Fruit fly (Drosophila melanogaster) whole organism, embryonic: ENCODE measurements around the gene synr.

ENCODE experiments used
- BEAF-32 ChIP-seq: fragments of 200-800 bp; sonication (Bioruptor generic); optimal IDR thresholded peaks from 3 replicates; lab custom pipeline; 2017; ENCODE audit warnings: missing biosample characterization, missing genetic modification characterization, mild to moderate bottlenecking, moderate library complexity, missing genetic modification reagents
- CG10147 ChIP-seq: fragments of 200-800 bp; sonication (Bioruptor generic); optimal IDR thresholded peaks from 2 replicates; lab custom pipeline; 2019; ENCODE audit warnings: missing biosample characterization, mild to moderate bottlenecking, missing genetic modification characterization, moderate library complexity
- CG10321 ChIP-seq: fragments of 200-800 bp; sonication (Bioruptor generic); IDR thresholded peaks from 2 replicates; pipeline ENCODE4 v1.3.6; 2022; ENCODE audit warnings: missing biosample characterization, missing genetic modification characterization
- CG10565 ChIP-seq: fragments of 200-800 bp; sonication (Bioruptor generic); optimal IDR thresholded peaks from 3 replicates; lab custom pipeline; 2016; ENCODE audit warnings: missing biosample characterization, mild to moderate bottlenecking, missing genetic modification characterization
- CG11247 ChIP-seq: fragments of 200-800 bp; sonication (Bioruptor generic); IDR thresholded peaks from 2 replicates; pipeline ENCODE4 v1.3.6; 2022; ENCODE audit warnings: missing biosample characterization, missing genetic modification characterization
- CG12769 ChIP-seq: fragments of 200-800 bp; sonication (Bioruptor generic); optimal IDR thresholded peaks from 2 replicates; lab custom pipeline; 2019; ENCODE audit warnings: missing biosample characterization, mild to moderate bottlenecking, missing genetic modification characterization, moderate library complexity
- CG13894 ChIP-seq: fragments of 200-800 bp; sonication (Bioruptor generic); optimal IDR thresholded peaks from 3 replicates; lab custom pipeline; 2018; ENCODE audit warnings: missing biosample characterization, mild to moderate bottlenecking, missing genetic modification characterization, moderate library complexity
- CG14667 ChIP-seq: fragments of 200-800 bp; sonication (Bioruptor generic); IDR thresholded peaks from 2 replicates; pipeline ENCODE4 v1.3.6; 2022; ENCODE audit warnings: missing biosample characterization, missing genetic modification characterization
- CG14860 ChIP-seq: fragments of 200-800 bp; sonication (Bioruptor generic); IDR thresholded peaks from 3 replicates; pipeline ENCODE4 v1.3.6; 2022; ENCODE audit warnings: missing biosample characterization, missing genetic modification characterization; ENCODE audit not compliant: partially characterized antibody
- CG1529 ChIP-seq: fragments of 200-800 bp; sonication (Bioruptor generic); optimal IDR thresholded peaks from 3 replicates; lab custom pipeline; 2018; ENCODE audit warnings: missing biosample characterization, missing genetic modification characterization
- CG17361 ChIP-seq: fragments of 200-800 bp; sonication (Bioruptor generic); IDR thresholded peaks from 3 replicates; pipeline ENCODE4 v1.3.6; 2022; ENCODE audit warnings: missing biosample characterization, missing genetic modification characterization
- CG17829 ChIP-seq: fragments of 200-800 bp; optimal IDR thresholded peaks from 2 replicates; lab custom pipeline; 2019; ENCODE audit warnings: missing biosample characterization, mild to moderate bottlenecking, missing genetic modification characterization, moderate library complexity
- CG2875 ChIP-seq: fragments of 200-800 bp; sonication (Bioruptor generic); optimal IDR thresholded peaks from 2 replicates; lab custom pipeline; 2017; ENCODE audit warnings: missing biosample characterization, mild to moderate bottlenecking, missing genetic modification characterization, missing genetic modification reagents
- CG33557 ChIP-seq: fragments of 200-800 bp; sonication (Bioruptor generic); optimal IDR thresholded peaks from 2 replicates; lab custom pipeline; 2019; ENCODE audit warnings: missing biosample characterization, mild to moderate bottlenecking, missing genetic modification characterization, moderate library complexity
- CG5180 ChIP-seq: fragments of 200-800 bp; sonication (Bioruptor generic); optimal IDR thresholded peaks from 3 replicates; lab custom pipeline; 2017; ENCODE audit warnings: missing biosample characterization, missing genetic modification characterization, mild to moderate bottlenecking, moderate library complexity, missing genetic modification reagents
- CG7271 ChIP-seq: fragments of 200-800 bp; sonication (Bioruptor generic); optimal IDR thresholded peaks from 2 replicates; lab custom pipeline; 2018; ENCODE audit warnings: missing biosample characterization, mild to moderate bottlenecking, missing genetic modification characterization, moderate library complexity
- CG7357 ChIP-seq: fragments of 200-800 bp; sonication (Bioruptor generic); IDR thresholded peaks from 3 replicates; pipeline ENCODE4 v1.3.6; 2022; ENCODE audit warnings: missing biosample characterization, missing genetic modification characterization
- CG7786 ChIP-seq: fragments of 200-800 bp; sonication (Bioruptor generic); optimal IDR thresholded peaks from 2 replicates; lab custom pipeline; 2016; ENCODE audit warnings: missing biosample characterization, missing genetic modification characterization
- CG7963 ChIP-seq: fragments of 200-800 bp; sonication (Bioruptor generic); IDR thresholded peaks from 3 replicates; pipeline ENCODE4 v1.3.6; 2022; ENCODE audit warnings: missing biosample characterization, missing genetic modification characterization; ENCODE audit not compliant: partially characterized antibody
- CG8359 ChIP-seq: fragments of 200-800 bp; sonication (Bioruptor generic); optimal IDR thresholded peaks from 2 replicates; lab custom pipeline; 2017; ENCODE audit warnings: missing biosample characterization, mild to moderate bottlenecking, missing genetic modification characterization, borderline replicate concordance
- CG8765 ChIP-seq: fragments of 200-800 bp; sonication (Bioruptor generic); IDR thresholded peaks from 2 replicates; pipeline ENCODE4 v1.3.6; 2022; ENCODE audit warnings: missing biosample characterization, missing genetic modification characterization
- CG9932 ChIP-seq: fragments of 200-800 bp; sonication (Bioruptor generic); IDR thresholded peaks from 2 replicates; pipeline ENCODE4 v1.3.6; 2022; ENCODE audit warnings: missing biosample characterization, missing genetic modification characterization
- CTCF ChIP-seq: fragments of 200-800 bp; sonication (Bioruptor generic); optimal IDR thresholded peaks from 2 replicates; lab custom pipeline; 2017; ENCODE audit warnings: missing biosample characterization, mild to moderate bottlenecking, missing genetic modification characterization, moderate library complexity
- Dp ChIP-seq: fragments of 200-800 bp; sonication (Bioruptor generic); optimal IDR thresholded peaks from 2 replicates; lab custom pipeline; 2018; ENCODE audit warnings: missing biosample characterization, mild to moderate bottlenecking, missing genetic modification characterization, moderate library complexity
- Elba2 ChIP-seq: fragments of 200-800 bp; sonication (Bioruptor generic); optimal IDR thresholded peaks from 3 replicates; lab custom pipeline; 2016; ENCODE audit warnings: missing biosample characterization, missing genetic modification characterization
- HLH3B ChIP-seq: fragments of 200-800 bp; sonication (Bioruptor generic); IDR thresholded peaks from 2 replicates; pipeline ENCODE4 v1.3.6; 2022; ENCODE audit warnings: missing biosample characterization, missing genetic modification characterization
- HLHmδ ChIP-seq: fragments of 200-800 bp; sonication (Bioruptor generic); optimal IDR thresholded peaks from 2 replicates; lab custom pipeline; 2018; ENCODE audit warnings: missing biosample characterization, mild to moderate bottlenecking, missing genetic modification characterization, moderate library complexity
- Hr3 ChIP-seq: fragments of 200-800 bp; sonication (Bioruptor generic); optimal IDR thresholded peaks from 3 replicates; lab custom pipeline; 2016; ENCODE audit warnings: missing biosample characterization, missing genetic modification characterization
- Side ChIP-seq: fragments of 200-800 bp; sonication (Bioruptor generic); optimal IDR thresholded peaks from 2 replicates; lab custom pipeline; 2016; ENCODE audit warnings: missing biosample characterization, missing genetic modification characterization
- Sox100B ChIP-seq: fragments of 200-800 bp; sonication (Bioruptor generic); optimal IDR thresholded peaks from 3 replicates; lab custom pipeline; 2018; ENCODE audit warnings: missing biosample characterization, mild to moderate bottlenecking, missing genetic modification characterization
- Sry-β ChIP-seq: fragments of 200-800 bp; sonication (Bioruptor generic); optimal IDR thresholded peaks from 2 replicates; lab custom pipeline; 2018; ENCODE audit warnings: missing biosample characterization, mild to moderate bottlenecking, missing genetic modification characterization, moderate library complexity
- ash1 ChIP-seq: fragments of 200-800 bp; sonication (Bioruptor generic); optimal IDR thresholded peaks from 2 replicates; lab custom pipeline; 2018; ENCODE audit warnings: missing biosample characterization, mild to moderate bottlenecking, missing genetic modification characterization
- caup ChIP-seq: fragments of 200-800 bp; sonication (Bioruptor generic); optimal IDR thresholded peaks from 3 replicates; lab custom pipeline; 2017; ENCODE audit warnings: missing biosample characterization, mild to moderate bottlenecking, missing genetic modification characterization, moderate library complexity; ENCODE audit not compliant: severe bottlenecking
- dati ChIP-seq: fragments of 200-800 bp; sonication (Bioruptor generic); IDR thresholded peaks from 2 replicates; pipeline ENCODE4 v1.3.6; 2022; ENCODE audit warnings: missing biosample characterization, missing genetic modification characterization
- dm ChIP-seq: fragments of 200-800 bp; sonication (Bioruptor generic); optimal IDR thresholded peaks from 3 replicates; lab custom pipeline; 2016; ENCODE audit warnings: missing biosample characterization, missing genetic modification characterization
- grau ChIP-seq: fragments of 200-800 bp; optimal IDR thresholded peaks from 3 replicates; lab custom pipeline; 2019; ENCODE audit warnings: missing biosample characterization, mild to moderate bottlenecking, missing genetic modification characterization, moderate library complexity
- gsb ChIP-seq: fragments of 200-800 bp; sonication (Bioruptor generic); IDR thresholded peaks from 2 replicates; pipeline ENCODE4 v1.3.6; 2022; ENCODE audit warnings: missing biosample characterization, missing genetic modification characterization
- h ChIP-seq: fragments of >200 bp; optimal IDR thresholded peaks from 2 replicates; lab custom pipeline; 2017
- lmd ChIP-seq: fragments of 200-800 bp; sonication (Bioruptor generic); IDR thresholded peaks from 2 replicates; pipeline ENCODE4 v1.3.6; 2022; ENCODE audit warnings: missing biosample characterization, missing genetic modification characterization
- luna ChIP-seq: fragments of 200-800 bp; sonication (Bioruptor generic); optimal IDR thresholded peaks from 2 replicates; lab custom pipeline; 2016; ENCODE audit warnings: missing biosample characterization, missing genetic modification characterization
- mirr ChIP-seq: fragments of 200-800 bp; sonication (Bioruptor generic); optimal IDR thresholded peaks from 3 replicates; lab custom pipeline; 2018; ENCODE audit warnings: missing biosample characterization, mild to moderate bottlenecking, missing genetic modification characterization
- nerfin-2 ChIP-seq: fragments of 200-800 bp; sonication (Bioruptor generic); IDR thresholded peaks from 2 replicates; pipeline ENCODE4 v1.3.6; 2022; ENCODE audit warnings: missing biosample characterization, missing genetic modification characterization; ENCODE audit not compliant: partially characterized antibody
- psq ChIP-seq: fragments of 200-800 bp; sonication (Bioruptor generic); optimal IDR thresholded peaks from 2 replicates; lab custom pipeline; 2017; ENCODE audit warnings: missing biosample characterization, missing genetic modification characterization
- sc ChIP-seq, 3 experiments: fragments of >200 bp in 2 of 3; fragments of 200-800 bp in 1 of 3; sonication (Bioruptor generic) in 1 of 3; optimal IDR thresholded peaks; 2 replicates in 2 of 3; 3 replicates in 1 of 3; lab custom pipeline; 2017; ENCODE audit warnings: mild to moderate bottlenecking in 1 of 3, missing biosample characterization in 1 of 3, missing genetic modification characterization in 1 of 3, missing genetic modification reagents in 1 of 3
- slbo ChIP-seq: fragments of 200-800 bp; sonication (Bioruptor generic); IDR thresholded peaks from 2 replicates; pipeline ENCODE4 v1.3.6; 2022; ENCODE audit warnings: missing biosample characterization, missing genetic modification characterization
- stwl ChIP-seq: fragments of 200-800 bp; sonication (Bioruptor generic); optimal IDR thresholded peaks from 3 replicates; lab custom pipeline; 2018; ENCODE audit warnings: missing biosample characterization, mild to moderate bottlenecking, missing genetic modification characterization, moderate library complexity
- tio ChIP-seq: fragments of 200-800 bp; sonication (Bioruptor generic); optimal IDR thresholded peaks from 2 replicates; lab custom pipeline; 2017; ENCODE audit warnings: missing biosample characterization, missing genetic modification characterization, inconsistent platforms
- twi ChIP-seq: fragments of 200-800 bp; optimal IDR thresholded peaks from 2 replicates; lab custom pipeline; 2019; ENCODE audit warnings: missing biosample characterization, mild to moderate bottlenecking, missing genetic modification characterization, moderate library complexity
- wek ChIP-seq: fragments of 200-800 bp; sonication (Bioruptor generic); optimal IDR thresholded peaks from 3 replicates; lab custom pipeline; 2018; ENCODE audit warnings: missing biosample characterization, mild to moderate bottlenecking, missing genetic modification characterization, moderate library complexity
- zen ChIP-seq: fragments of 200-800 bp; sonication (Bioruptor generic); optimal IDR thresholded peaks from 3 replicates; lab custom pipeline; 2018; ENCODE audit warnings: missing biosample characterization, mild to moderate bottlenecking, missing genetic modification characterization, moderate library complexity

The synr gene

dm6 chr2L:4976988-4977551 is 34.5 kb downstream of the synr start, which contains the start of the genes Gmd and CG3792 (continued):
- peak; percentile 84 for TF ChIP-seq dati (GFP tag; lab: Robert Waterston, UW)
- TF ChIP-seq dm (GFP tag; lab: Kevin White, UChicago): peak; percentile 83
- TF ChIP-seq BEAF-32: peak; percentile 84
- TF ChIP-seq CG8765 (GFP tag; lab: Robert Waterston, UW): peak; percentile 93
- peak; percentile 95 for TF ChIP-seq HLH3B (GFP tag; lab: Robert Waterston, UW)
- TF ChIP-seq CG10321: peak; percentile 81
- peak; percentile 65 for TF ChIP-seq wek (GFP tag; lab: Kevin White, UChicago)
- TF ChIP-seq nerfin-2 (GFP tag; lab: Robert Waterston, UW): peak; percentile 92
- TF ChIP-seq ash1 (GFP tag; lab: Kevin White, UChicago): peak; percentile 9
- TF ChIP-seq CG33557 (GFP tag; lab: Kevin White, UChicago): peak; percentile 82
- peak; percentile 90 for TF ChIP-seq caup (GFP tag; lab: Kevin White, UChicago)
- peak; percentile 98 for TF ChIP-seq slbo (GFP tag; lab: Robert Waterston, UW)
- TF ChIP-seq CG8359 (GFP tag; lab: Kevin White, UChicago): peak; percentile 88
- peak; percentile 98 for TF ChIP-seq CG9932
- TF ChIP-seq CG12769: no peak
- TF ChIP-seq CG10565: peak; percentile 86
- peak; percentile 88 for TF ChIP-seq CG2875
- TF ChIP-seq Sry-β (GFP tag; lab: Kevin White, UChicago): peak; percentile 76
- TF ChIP-seq luna (GFP tag; lab: Kevin White, UChicago): peak; percentile 86
- TF ChIP-seq tio (GFP tag; lab: Kevin White, UChicago): no peak
- peak; percentile 93 for TF ChIP-seq CG14667 (GFP tag; lab: Robert Waterston, UW)
- peak; percentile 95 for TF ChIP-seq grau (tag; lab: Kevin White, UChicago)
- peak; percentile 76 for TF ChIP-seq CG7963 (GFP tag; lab: Robert Waterston, UW)
- TF ChIP-seq Elba2: peak; percentile 90
- peak; percentile 96 for TF ChIP-seq CG11247 (GFP tag; lab: Robert Waterston, UW)
- TF ChIP-seq CG17361 (GFP tag; lab: Robert Waterston, UW): peak; percentile 98
- TF ChIP-seq CTCF (GFP tag; lab: Kevin White, UChicago): peak; percentile 51
- peak; percentile 22 for TF ChIP-seq Dp (GFP tag; lab: Kevin White, UChicago)
- TF ChIP-seq Sox100B (GFP tag; lab: Kevin White, UChicago): no peak
- peak; percentile 91 for TF ChIP-seq gsb (GFP tag; lab: Robert Waterston, UW)
- TF ChIP-seq stwl: peak; percentile 96
- peak; percentile 93 for TF ChIP-seq CG7786 (GFP tag; lab: Kevin White, UChicago)
- no peak for TF ChIP-seq CG5180 (GFP tag; lab: Kevin White, UChicago)
- peak; percentile 87 for TF ChIP-seq twi (tag; lab: Kevin White, UChicago)
- peak; percentile 94 for TF ChIP-seq CG10147 (GFP tag; lab: Kevin White, UChicago)
- TF ChIP-seq HLHmδ: no peak
- TF ChIP-seq Hr3: peak; percentile 95
- peak; percentile 93 for TF ChIP-seq zen (tag; lab: Kevin White, UChicago)
- peak; percentile 77 for TF ChIP-seq CG7271 (tag; lab: Kevin White, UChicago)
- peak; percentile 92 for TF ChIP-seq Side
- TF ChIP-seq mirr: peak; percentile 83
- peak; percentile 90 for TF ChIP-seq CG7357
- no peak for TF ChIP-seq sc (optimal IDR thresholded peaks at IDR 0.05; lab: Kevin White, UChicago)
- peak; percentile 82 for TF ChIP-seq sc (GFP tag; optimal IDR thresholded peaks at IDR 0.05; lab: Kevin White, UChicago)
- peak; percentile 95 for TF ChIP-seq CG13894 (tag; lab: Kevin White, UChicago)
- no peak for TF ChIP-seq h (lab: Kevin White, UChicago)
- TF ChIP-seq CG14860: peak; percentile 92
- peak; percentile 97 for TF ChIP-seq lmd (GFP tag; lab: Robert Waterston, UW)
- peak; percentile 95 for TF ChIP-seq CG17829 (tag; lab: Kevin White, UChicago)
- TF ChIP-seq psq (GFP tag; lab: Kevin White, UChicago): peak; percentile 69
- peak; percentile 86 for TF ChIP-seq CG1529 (GFP tag; lab: Kevin White, UChicago)
